Fruit fly (Drosophila melanogaster) whole organism, embryonic: Measurements from ENCODE around the gene Mnn1.

Experiments
- Atf3 ChIP-seq: fragments of 200-800 bp; sonication (Bioruptor generic); optimal IDR thresholded peaks from 3 replicates; lab custom pipeline; 2016; ENCODE audit warnings: missing biosample characterization, missing genetic modification characterization
- C15 ChIP-seq: fragments of 200-800 bp; sonication (Bioruptor generic); IDR thresholded peaks from 3 replicates; pipeline ENCODE4 v1.3.6; 2022; ENCODE audit warnings: missing biosample characterization, missing genetic modification characterization
- CG1024 ChIP-seq: fragments of 200-800 bp; sonication (Bioruptor generic); IDR thresholded peaks from 2 replicates; pipeline ENCODE4 v1.3.6; 2022; ENCODE audit warnings: missing biosample characterization, missing genetic modification characterization
- CG10267 ChIP-seq: fragments of 200-800 bp; sonication (Bioruptor generic); optimal IDR thresholded peaks from 2 replicates; lab custom pipeline; 2018; ENCODE audit warnings: missing biosample characterization, mild to moderate bottlenecking, missing genetic modification characterization, moderate library complexity
- CG10959 ChIP-seq: fragments of 200-800 bp; sonication (Bioruptor generic); IDR thresholded peaks from 2 replicates; pipeline ENCODE4 v1.3.6; 2022; ENCODE audit warnings: missing biosample characterization, missing genetic modification characterization
- CG12155 ChIP-seq: fragments of 200-800 bp; sonication (Bioruptor generic); optimal IDR thresholded peaks from 3 replicates; lab custom pipeline; 2016; ENCODE audit warnings: missing biosample characterization, missing genetic modification characterization
- CG13123 ChIP-seq: fragments of 200-800 bp; sonication (Bioruptor generic); optimal IDR thresholded peaks from 2 replicates; lab custom pipeline; 2016; ENCODE audit warnings: missing biosample characterization, missing genetic modification characterization
- CG14441 ChIP-seq: fragments of 200-800 bp; sonication (Bioruptor generic); IDR thresholded peaks from 2 replicates; pipeline ENCODE4 v1.3.6; 2022; ENCODE audit warnings: missing biosample characterization, missing genetic modification characterization
- CG14667 ChIP-seq: fragments of 200-800 bp; sonication (Bioruptor generic); IDR thresholded peaks from 2 replicates; pipeline ENCODE4 v1.3.6; 2022; ENCODE audit warnings: missing biosample characterization, missing genetic modification characterization
- CG17328 ChIP-seq: fragments of 200-800 bp; sonication (Bioruptor generic); IDR thresholded peaks from 2 replicates; pipeline ENCODE4 v1.3.6; 2022; ENCODE audit warnings: missing biosample characterization, missing genetic modification characterization
- CG17829 ChIP-seq: fragments of 200-800 bp; optimal IDR thresholded peaks from 2 replicates; lab custom pipeline; 2019; ENCODE audit warnings: missing biosample characterization, mild to moderate bottlenecking, missing genetic modification characterization, moderate library complexity
- CG18599 ChIP-seq: fragments of 200-800 bp; sonication (Bioruptor generic); optimal IDR thresholded peaks from 3 replicates; lab custom pipeline; 2017; ENCODE audit warnings: missing biosample characterization, missing genetic modification characterization, mild to moderate bottlenecking, moderate library complexity, missing genetic modification reagents
- CG30431 ChIP-seq: fragments of 200-800 bp; sonication (Bioruptor generic); optimal IDR thresholded peaks from 2 replicates; lab custom pipeline; 2017; ENCODE audit warnings: missing biosample characterization, missing genetic modification characterization
- CG31388 ChIP-seq: fragments of 200-800 bp; sonication (Bioruptor generic); optimal IDR thresholded peaks from 2 replicates; lab custom pipeline; 2016; ENCODE audit warnings: missing biosample characterization, missing genetic modification characterization
- CG3281 ChIP-seq: fragments of 200-800 bp; sonication (Bioruptor generic); optimal IDR thresholded peaks from 3 replicates; lab custom pipeline; 2017; ENCODE audit warnings: missing biosample characterization, mild to moderate bottlenecking, missing genetic modification characterization
- CG3847 ChIP-seq: fragments of 200-800 bp; sonication (Bioruptor generic); IDR thresholded peaks from 2 replicates; pipeline ENCODE4 v1.3.6; 2022; ENCODE audit warnings: missing biosample characterization, missing genetic modification characterization
- CG4854 ChIP-seq: fragments of 200-800 bp; sonication (Bioruptor generic); optimal IDR thresholded peaks from 2 replicates; lab custom pipeline; 2016; ENCODE audit warnings: missing biosample characterization, missing genetic modification characterization, inconsistent platforms
- CG6683 ChIP-seq: fragments of 200-800 bp; sonication (Bioruptor generic); optimal IDR thresholded peaks from 2 replicates; lab custom pipeline; 2017; ENCODE audit warnings: missing biosample characterization, mild to moderate bottlenecking, missing genetic modification characterization, missing genetic modification reagents
- CG7271 ChIP-seq: fragments of 200-800 bp; sonication (Bioruptor generic); optimal IDR thresholded peaks from 2 replicates; lab custom pipeline; 2018; ENCODE audit warnings: missing biosample characterization, mild to moderate bottlenecking, missing genetic modification characterization, moderate library complexity
- CG9437 ChIP-seq: fragments of 200-800 bp; sonication (Bioruptor generic); optimal IDR thresholded peaks from 2 replicates; lab custom pipeline; 2018; ENCODE audit warnings: missing biosample characterization, mild to moderate bottlenecking, missing genetic modification characterization
- CG9797 ChIP-seq: fragments of 200-800 bp; sonication (Bioruptor generic); optimal IDR thresholded peaks from 3 replicates; lab custom pipeline; 2018; ENCODE audit warnings: missing biosample characterization, mild to moderate bottlenecking, missing genetic modification characterization
- CG9876 ChIP-seq: fragments of 200-800 bp; sonication (Bioruptor generic); optimal IDR thresholded peaks from 2 replicates; lab custom pipeline; 2016; ENCODE audit warnings: missing biosample characterization, missing genetic modification characterization
- Dek ChIP-seq: fragments of 200-800 bp; sonication (Bioruptor generic); optimal IDR thresholded peaks from 3 replicates; lab custom pipeline; 2019; ENCODE audit warnings: missing biosample characterization, mild to moderate bottlenecking, missing genetic modification characterization, moderate library complexity
- Dp ChIP-seq: fragments of 200-800 bp; sonication (Bioruptor generic); optimal IDR thresholded peaks from 2 replicates; lab custom pipeline; 2018; ENCODE audit warnings: missing biosample characterization, mild to moderate bottlenecking, missing genetic modification characterization, moderate library complexity
- GATAe ChIP-seq: fragments of 200-800 bp; sonication (Bioruptor generic); conservative IDR thresholded peaks from 2 replicates; pipeline ENCODE4 v1.3.6; 2022; ENCODE audit warnings: missing biosample characterization, missing genetic modification characterization
- Gsc ChIP-seq: fragments of 200-800 bp; sonication (Bioruptor generic); IDR thresholded peaks from 2 replicates; pipeline ENCODE4 v1.3.6; 2022; ENCODE audit warnings: missing biosample characterization, missing genetic modification characterization
- Gug ChIP-seq: fragments of 200-800 bp; sonication (Bioruptor generic); IDR thresholded peaks from 4 replicates; pipeline ENCODE4 v1.3.6; 2022; ENCODE audit warnings: missing biosample characterization, missing genetic modification characterization
- Hr51 ChIP-seq, 2 experiments: fragments of 200-800 bp; sonication (Bioruptor generic); optimal IDR thresholded peaks; 2 replicates in 1 of 2; 3 replicates in 1 of 2; lab custom pipeline; 2016 to 2018; ENCODE audit warnings: missing biosample characterization in 2 of 2, missing genetic modification characterization in 2 of 2, mild to moderate bottlenecking in 1 of 2, moderate library complexity in 1 of 2
- Sox100B ChIP-seq: fragments of 200-800 bp; sonication (Bioruptor generic); optimal IDR thresholded peaks from 3 replicates; lab custom pipeline; 2018; ENCODE audit warnings: missing biosample characterization, mild to moderate bottlenecking, missing genetic modification characterization
- Ssrp ChIP-seq: fragments of 200-800 bp; sonication (Bioruptor generic); optimal IDR thresholded peaks from 2 replicates; lab custom pipeline; 2018; ENCODE audit warnings: missing biosample characterization, mild to moderate bottlenecking, missing genetic modification characterization, moderate library complexity
- ase ChIP-seq: fragments of 200-800 bp; sonication (Bioruptor generic); IDR thresholded peaks from 3 replicates; pipeline ENCODE4 v1.3.6; 2022; ENCODE audit warnings: missing biosample characterization, missing genetic modification characterization
- cad ChIP-seq: fragments of >200 bp; optimal IDR thresholded peaks from 2 replicates; lab custom pipeline; 2017; ENCODE audit warnings: missing biosample characterization, missing genetic modification characterization
- chinmo ChIP-seq: fragments of 200-800 bp; sonication (Bioruptor generic); IDR thresholded peaks from 4 replicates; pipeline ENCODE4 v1.3.6; 2022; ENCODE audit warnings: missing biosample characterization, missing genetic modification characterization; ENCODE audit not compliant: partially characterized antibody
- corto ChIP-seq: fragments of 200-800 bp; sonication (Bioruptor generic); optimal IDR thresholded peaks from 2 replicates; lab custom pipeline; 2016; ENCODE audit warnings: missing biosample characterization, mild to moderate bottlenecking, missing genetic modification characterization, moderate library complexity
- emc ChIP-seq: fragments of 200-800 bp; sonication (Bioruptor generic); optimal IDR thresholded peaks from 2 replicates; lab custom pipeline; 2016; ENCODE audit warnings: missing biosample characterization, missing genetic modification characterization
- gfzf ChIP-seq: fragments of 200-800 bp; sonication (Bioruptor generic); optimal IDR thresholded peaks from 2 replicates; lab custom pipeline; 2016; ENCODE audit warnings: missing biosample characterization, mild to moderate bottlenecking, missing genetic modification characterization, moderate library complexity
- gsb ChIP-seq: fragments of 200-800 bp; sonication (Bioruptor generic); IDR thresholded peaks from 2 replicates; pipeline ENCODE4 v1.3.6; 2022; ENCODE audit warnings: missing biosample characterization, missing genetic modification characterization
- her ChIP-seq: fragments of 200-800 bp; sonication (Bioruptor generic); optimal IDR thresholded peaks from 2 replicates; lab custom pipeline; 2016; ENCODE audit warnings: missing biosample characterization, missing genetic modification characterization
- kah ChIP-seq: fragments of 200-800 bp; sonication (Bioruptor generic); optimal IDR thresholded peaks from 2 replicates; lab custom pipeline; 2018; ENCODE audit warnings: missing biosample characterization, mild to moderate bottlenecking, missing genetic modification characterization
- nerfin-2 ChIP-seq: fragments of 200-800 bp; sonication (Bioruptor generic); IDR thresholded peaks from 2 replicates; pipeline ENCODE4 v1.3.6; 2022; ENCODE audit warnings: missing biosample characterization, missing genetic modification characterization; ENCODE audit not compliant: partially characterized antibody
- pfk ChIP-seq: fragments of 200-800 bp; sonication (Bioruptor generic); optimal IDR thresholded peaks from 2 replicates; lab custom pipeline; 2018; ENCODE audit warnings: missing biosample characterization, mild to moderate bottlenecking, missing genetic modification characterization, moderate library complexity
- prd ChIP-seq, 3 experiments: fragments of >200 bp in 2 of 3; fragments of 200-800 bp in 1 of 3; sonication (Bioruptor generic) in 1 of 3; optimal IDR thresholded peaks in 2 of 3; IDR thresholded peaks in 1 of 3; 2 replicates in 2 of 3; 3 replicates in 1 of 3; pipeline versions ENCODE4 v1.3.6 to Lab custom; 2017 to 2022; ENCODE audit warnings: missing biosample characterization in 1 of 3, missing genetic modification characterization in 1 of 3
- run ChIP-seq: fragments of 200-800 bp; sonication (Bioruptor generic); optimal IDR thresholded peaks from 3 replicates; lab custom pipeline; 2018; ENCODE audit warnings: missing biosample characterization, mild to moderate bottlenecking, missing genetic modification characterization
- shn ChIP-seq: fragments of 200-800 bp; sonication (Bioruptor generic); optimal IDR thresholded peaks from 3 replicates; lab custom pipeline; 2016; ENCODE audit warnings: missing biosample characterization, missing genetic modification characterization
- sisA ChIP-seq: fragments of 200-800 bp; sonication (Bioruptor generic); IDR thresholded peaks from 2 replicates; pipeline ENCODE4 v1.3.6; 2022; ENCODE audit warnings: missing biosample characterization, missing genetic modification characterization
- stwl ChIP-seq: fragments of 200-800 bp; sonication (Bioruptor generic); optimal IDR thresholded peaks from 3 replicates; lab custom pipeline; 2018; ENCODE audit warnings: missing biosample characterization, mild to moderate bottlenecking, missing genetic modification characterization, moderate library complexity
- tin ChIP-seq: fragments of 200-800 bp; sonication (Bioruptor generic); optimal IDR thresholded peaks from 3 replicates; lab custom pipeline; 2016; ENCODE audit warnings: missing biosample characterization, missing genetic modification characterization
- vfl ChIP-seq: fragments of 200-800 bp; sonication (Bioruptor generic); optimal IDR thresholded peaks from 2 replicates; lab custom pipeline; 2016; ENCODE audit warnings: missing biosample characterization, missing genetic modification characterization
- zfh1 ChIP-seq: fragments of 200-800 bp; sonication (Bioruptor generic); IDR thresholded peaks from 3 replicates; pipeline ENCODE4 v1.3.6; 2022; ENCODE audit warnings: missing biosample characterization, missing genetic modification characterization

Mnn1 gene

DNA sequence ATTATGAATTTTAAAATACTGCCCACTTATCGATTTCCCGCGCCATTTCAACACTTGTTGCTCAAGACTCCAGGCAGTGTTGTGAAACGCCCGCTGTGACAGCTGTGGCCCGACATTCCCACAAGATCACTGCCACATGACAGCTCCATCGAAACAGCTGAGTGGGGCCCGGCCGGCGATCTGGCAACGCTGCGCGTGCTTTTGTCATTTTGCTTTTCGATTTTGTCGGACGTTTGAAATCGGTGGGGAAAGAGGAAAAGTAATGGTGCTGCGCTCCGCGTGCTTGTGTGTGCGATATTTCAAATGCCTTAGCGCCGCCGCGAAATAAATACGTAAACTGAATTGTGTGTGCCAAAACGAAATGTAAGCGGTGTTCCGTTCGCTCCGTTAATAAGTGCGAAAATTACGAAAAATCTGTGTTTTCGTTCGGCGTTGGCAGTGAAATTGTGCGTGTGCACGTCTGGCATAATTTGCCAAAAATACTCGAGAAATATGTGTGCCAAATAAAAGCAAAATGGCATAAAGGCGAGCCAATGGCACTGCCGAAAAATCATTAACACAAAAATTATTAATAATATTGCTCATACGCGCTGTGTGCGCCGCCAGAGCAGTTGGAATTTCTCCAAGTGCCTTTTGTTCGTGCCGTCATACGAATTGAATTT lies 13.8 kb upstream of the Mnn1 start (continued):
- TF ChIP-seq prd (optimal IDR thresholded peaks at IDR 0.05; lab: Kevin White, UChicago) (no peak), prd (GFP tag; IDR thresholded peaks at IDR 0.05; lab: Robert Waterston, UW) (peak; percentile 55; the same call in 2 of the 3 replicates), CG3847 (GFP tag; lab: Robert Waterston, UW) (peak; percentile 88), chinmo (GFP tag; lab: Robert Waterston, UW) (peak; percentile 92; the same call in 2 of the 4 replicates), pfk (GFP tag; lab: Kevin White, UChicago) (peak; percentile 56), CG31388 (GFP tag; lab: Kevin White, UChicago) (no peak), CG7271 (no peak), CG14667 (GFP tag; lab: Robert Waterston, UW) (no peak), sisA (GFP tag; lab: Robert Waterston, UW) (peak; percentile 57), CG9797 (GFP tag; lab: Kevin White, UChicago) (peak; percentile 13), Dek (tag; lab: Kevin White, UChicago) (peak; percentile 23), CG17328 (GFP tag; lab: Robert Waterston, UW) (peak; percentile 64), run (tag; lab: Kevin White, UChicago) (no peak), CG14441 (GFP tag; lab: Robert Waterston, UW) (peak; percentile 68), Sox100B (GFP tag; lab: Kevin White, UChicago) (peak; percentile 33), Gsc (GFP tag; lab: Robert Waterston, UW) (no peak), CG17829 (tag; lab: Kevin White, UChicago) (peak; percentile 41), Ssrp (tag; lab: Kevin White, UChicago) (peak; percentile 38), CG13123 (GFP tag; lab: Kevin White, UChicago) (peak; percentile 51), corto (GFP tag; lab: Kevin White, UChicago) (no peak), zfh1 (peak; percentile 32; the same call in 1 of the 3 replicates), nerfin-2 (GFP tag; lab: Robert Waterston, UW) (peak; percentile 46; the same call in 1 of the 2 replicates), ase (GFP tag; lab: Robert Waterston, UW) (peak; percentile 51; the same call in 1 of the 3 replicates), CG30431 (GFP tag; lab: Kevin White, UChicago) (no peak), CG10267 (tag; lab: Kevin White, UChicago) (peak; percentile 97), CG10959 (no peak), CG18599 (GFP tag; lab: Kevin White, UChicago) (peak; percentile 57), kah (GFP tag; lab: Kevin White, UChicago) (peak; percentile 92), CG9876 (GFP tag; lab: Kevin White, UChicago) (no peak), Hr51 (GFP tag; optimal IDR thresholded peaks at IDR 0.05; lab: Kevin White, UChicago) (peak; percentile 41 to 50), cad (GFP tag; lab: Kevin White, UChicago) (no peak), C15 (GFP tag; lab: Robert Waterston, UW) (no peak), stwl (peak; percentile 86), CG4854 (GFP tag; lab: Kevin White, UChicago) (no peak), CG1024 (GFP tag; lab: Robert Waterston, UW) (no peak; the same call in 1 of the 2 replicates), shn (GFP tag; lab: Kevin White, UChicago) (peak; percentile 51), tin (GFP tag; lab: Kevin White, UChicago) (no peak), CG9437 (GFP tag; lab: Kevin White, UChicago) (peak; percentile 84), Atf3 (GFP tag; lab: Kevin White, UChicago) (peak; percentile 9), her (GFP tag; lab: Kevin White, UChicago) (peak; percentile 59), CG12155 (GFP tag; lab: Kevin White, UChicago) (peak; percentile 0), Gug (peak; percentile 59; the same call in 3 of the 4 replicates), gfzf (GFP tag; lab: Kevin White, UChicago) (peak; percentile 27), CG3281 (peak; percentile 51), gsb (GFP tag; lab: Robert Waterston, UW) (peak; percentile 26; the same call in 1 of the 2 replicates), Dp (GFP tag; lab: Kevin White, UChicago) (peak; percentile 98), emc (no peak), vfl (GFP tag; lab: Kevin White, UChicago) (peak; percentile 34), CG6683 (GFP tag; lab: Kevin White, UChicago) (no peak), GATAe (GFP tag; lab: Robert Waterston, UW) (no peak)
